Fruit fly (Drosophila melanogaster) whole organism, embryonic: ENCODE results near the gene Caper.

Experiments used
- Atf-2 ChIP-seq: fragments of 200-800 bp; sonication (Bioruptor generic); optimal IDR thresholded peaks from 2 replicates; lab custom pipeline; 2016; ENCODE audit warnings: missing biosample characterization, missing genetic modification characterization
- Atf3 ChIP-seq: fragments of 200-800 bp; sonication (Bioruptor generic); optimal IDR thresholded peaks from 3 replicates; lab custom pipeline; 2016; ENCODE audit warnings: missing biosample characterization, missing genetic modification characterization
- CG1024 ChIP-seq: fragments of 200-800 bp; sonication (Bioruptor generic); IDR thresholded peaks from 2 replicates; pipeline ENCODE4 v1.3.6; 2022; ENCODE audit warnings: missing biosample characterization, missing genetic modification characterization
- CG10267 ChIP-seq: fragments of 200-800 bp; sonication (Bioruptor generic); optimal IDR thresholded peaks from 2 replicates; lab custom pipeline; 2018; ENCODE audit warnings: missing biosample characterization, mild to moderate bottlenecking, missing genetic modification characterization, moderate library complexity
- CG10431 ChIP-seq: fragments of 200-800 bp; sonication (Bioruptor generic); optimal IDR thresholded peaks from 3 replicates; lab custom pipeline; 2018; ENCODE audit warnings: missing biosample characterization, mild to moderate bottlenecking, missing genetic modification characterization
- CG11085 ChIP-seq: fragments of 200-800 bp; sonication (Bioruptor generic); IDR thresholded peaks from 2 replicates; pipeline ENCODE4 v1.3.6; 2022; ENCODE audit warnings: missing biosample characterization, missing genetic modification characterization
- CG12071 ChIP-seq: fragments of 200-800 bp; sonication (Bioruptor generic); optimal IDR thresholded peaks from 3 replicates; lab custom pipeline; 2018; ENCODE audit warnings: missing biosample characterization, mild to moderate bottlenecking, missing genetic modification characterization
- CG14860 ChIP-seq: fragments of 200-800 bp; sonication (Bioruptor generic); IDR thresholded peaks from 3 replicates; pipeline ENCODE4 v1.3.6; 2022; ENCODE audit warnings: missing biosample characterization, missing genetic modification characterization; ENCODE audit not compliant: partially characterized antibody
- CG15269 ChIP-seq: fragments of 200-800 bp; sonication (Bioruptor generic); optimal IDR thresholded peaks from 2 replicates; lab custom pipeline; 2018; ENCODE audit warnings: missing biosample characterization, mild to moderate bottlenecking, missing genetic modification characterization, moderate library complexity
- CG1603 ChIP-seq: fragments of 200-800 bp; sonication (Bioruptor generic); optimal IDR thresholded peaks from 2 replicates; lab custom pipeline; 2019; ENCODE audit warnings: missing biosample characterization, mild to moderate bottlenecking, missing genetic modification characterization, moderate library complexity
- CG2129 ChIP-seq: fragments of 200-800 bp; sonication (Bioruptor generic); IDR thresholded peaks from 2 replicates; pipeline ENCODE4 v1.3.6; 2022; ENCODE audit warnings: missing biosample characterization, missing genetic modification characterization; ENCODE audit not compliant: partially characterized antibody
- CG30403 ChIP-seq: fragments of 200-800 bp; sonication (Bioruptor generic); optimal IDR thresholded peaks from 3 replicates; lab custom pipeline; 2016; ENCODE audit warnings: missing biosample characterization, missing genetic modification characterization
- CG32772 ChIP-seq: fragments of 200-800 bp; sonication (Bioruptor generic); IDR thresholded peaks from 2 replicates; pipeline ENCODE4 v1.3.6; 2022; ENCODE audit warnings: missing biosample characterization, missing genetic modification characterization
- CG43689 ChIP-seq: fragments of 200-800 bp; sonication (Bioruptor generic); IDR thresholded peaks from 2 replicates; pipeline ENCODE4 v1.3.6; 2022; ENCODE audit warnings: missing biosample characterization, missing genetic modification characterization
- CG4404 ChIP-seq: fragments of 200-800 bp; sonication (Bioruptor generic); IDR thresholded peaks from 2 replicates; pipeline ENCODE4 v1.3.6; 2022; ENCODE audit warnings: missing biosample characterization, missing genetic modification characterization
- CG4617 ChIP-seq: fragments of 200-800 bp; sonication (Bioruptor generic); optimal IDR thresholded peaks from 3 replicates; lab custom pipeline; 2016; ENCODE audit warnings: missing biosample characterization, missing genetic modification characterization, borderline replicate concordance
- CG5180 ChIP-seq: fragments of 200-800 bp; sonication (Bioruptor generic); optimal IDR thresholded peaks from 3 replicates; lab custom pipeline; 2017; ENCODE audit warnings: missing biosample characterization, missing genetic modification characterization, mild to moderate bottlenecking, moderate library complexity, missing genetic modification reagents
- CG5245 ChIP-seq: fragments of 200-800 bp; sonication (Bioruptor generic); optimal IDR thresholded peaks from 3 replicates; lab custom pipeline; 2016; ENCODE audit warnings: missing biosample characterization, missing genetic modification characterization
- CG6813 ChIP-seq: fragments of 200-800 bp; sonication (Bioruptor generic); optimal IDR thresholded peaks from 2 replicates; lab custom pipeline; 2017; ENCODE audit warnings: missing biosample characterization, missing genetic modification characterization, mild to moderate bottlenecking, moderate library complexity, missing genetic modification reagents
- CG6854 ChIP-seq: fragments of 200-800 bp; sonication (Bioruptor generic); optimal IDR thresholded peaks from 3 replicates; lab custom pipeline; 2017; ENCODE audit warnings: missing biosample characterization, mild to moderate bottlenecking, missing genetic modification characterization
- Dip2 ChIP-seq: fragments of 200-800 bp; sonication (Bioruptor generic); IDR thresholded peaks from 2 replicates; pipeline ENCODE4 v1.3.6; 2022; ENCODE audit warnings: missing biosample characterization, missing genetic modification characterization
- Dll ChIP-seq: fragments of 200-800 bp; sonication (Bioruptor generic); IDR thresholded peaks from 4 replicates; pipeline ENCODE4 v1.3.6; 2022; ENCODE audit warnings: missing biosample characterization, missing genetic modification characterization; ENCODE audit not compliant: partially characterized antibody
- E2f2 ChIP-seq: fragments of 200-800 bp; sonication (Bioruptor generic); IDR thresholded peaks from 2 replicates; pipeline ENCODE4 v1.3.6; 2022; ENCODE audit warnings: missing biosample characterization, missing genetic modification characterization
- Fer3 ChIP-seq: fragments of 200-800 bp; sonication (Bioruptor generic); optimal IDR thresholded peaks from 2 replicates; lab custom pipeline; 2018; ENCODE audit warnings: missing biosample characterization, mild to moderate bottlenecking, missing genetic modification characterization, moderate library complexity
- Myb ChIP-seq: fragments of 200-800 bp; sonication (Bioruptor generic); optimal IDR thresholded peaks from 2 replicates; lab custom pipeline; 2016; ENCODE audit warnings: missing biosample characterization, missing genetic modification characterization
- NFAT ChIP-seq: fragments of 200-800 bp; sonication (Bioruptor generic); IDR thresholded peaks from 2 replicates; pipeline ENCODE4 v1.3.6; 2022; ENCODE audit warnings: missing biosample characterization, missing genetic modification characterization
- PHDP ChIP-seq: fragments of 200-800 bp; sonication (Bioruptor generic); optimal IDR thresholded peaks from 3 replicates; lab custom pipeline; 2018; ENCODE audit warnings: missing biosample characterization, mild to moderate bottlenecking, missing genetic modification characterization, moderate library complexity
- Rx ChIP-seq: fragments of 200-800 bp; sonication (Bioruptor generic); IDR thresholded peaks from 2 replicates; pipeline ENCODE4 v1.3.6; 2022; ENCODE audit warnings: missing biosample characterization, missing genetic modification characterization
- Scr ChIP-seq: fragments of 200-800 bp; sonication (Bioruptor generic); IDR thresholded peaks from 2 replicates; pipeline ENCODE4 v1.3.6; 2022; ENCODE audit warnings: missing biosample characterization, missing genetic modification characterization; ENCODE audit not compliant: partially characterized antibody
- Xrp1 ChIP-seq: fragments of 200-800 bp; sonication (Bioruptor generic); IDR thresholded peaks from 2 replicates; pipeline ENCODE4 v1.3.6; 2022; ENCODE audit warnings: missing biosample characterization, missing genetic modification characterization
- bbx ChIP-seq: fragments of 200-800 bp; sonication (Bioruptor generic); IDR thresholded peaks from 2 replicates; pipeline ENCODE4 v1.3.6; 2022; ENCODE audit warnings: missing biosample characterization, missing genetic modification characterization; ENCODE audit not compliant: partially characterized antibody
- btn ChIP-seq: fragments of 200-800 bp; sonication (Bioruptor generic); optimal IDR thresholded peaks from 2 replicates; lab custom pipeline; 2016; ENCODE audit warnings: missing biosample characterization, missing genetic modification characterization
- danr ChIP-seq: fragments of 200-800 bp; sonication (Bioruptor generic); IDR thresholded peaks from 2 replicates; pipeline ENCODE4 v1.3.6; 2022; ENCODE audit warnings: missing biosample characterization, missing genetic modification characterization
- dysf ChIP-seq: fragments of 200-800 bp; sonication (Bioruptor generic); IDR thresholded peaks from 3 replicates; pipeline ENCODE4 v1.3.6; 2022; ENCODE audit warnings: missing biosample characterization, missing genetic modification characterization
- ewg ChIP-seq: fragments of 200-800 bp; sonication (Bioruptor generic); optimal IDR thresholded peaks from 3 replicates; lab custom pipeline; 2017; ENCODE audit warnings: mild to moderate bottlenecking, missing biosample characterization, missing genetic modification reagents, missing genetic modification characterization
- fd3F ChIP-seq: fragments of 200-800 bp; sonication (Bioruptor generic); optimal IDR thresholded peaks from 2 replicates; lab custom pipeline; 2018; ENCODE audit warnings: missing biosample characterization, mild to moderate bottlenecking, missing genetic modification characterization, moderate library complexity
- fru ChIP-seq: fragments of >200 bp; optimal IDR thresholded peaks from 2 replicates; lab custom pipeline; 2017
- grau ChIP-seq: fragments of 200-800 bp; optimal IDR thresholded peaks from 3 replicates; lab custom pipeline; 2019; ENCODE audit warnings: missing biosample characterization, mild to moderate bottlenecking, missing genetic modification characterization, moderate library complexity
- gt ChIP-seq: fragments of 200-800 bp; sonication (Bioruptor generic); IDR thresholded peaks from 2 replicates; pipeline ENCODE4 v1.3.6; 2022; ENCODE audit warnings: missing biosample characterization, missing genetic modification characterization
- hkb ChIP-seq, 2 experiments: fragments of 200-800 bp in 1 of 2; fragments of >200 bp in 1 of 2; sonication (Bioruptor generic) in 1 of 2; IDR thresholded peaks in 1 of 2; optimal IDR thresholded peaks in 1 of 2; 2 replicates each; pipeline versions ENCODE4 v1.3.6 to Lab custom; 2017 to 2022; ENCODE audit warnings: missing biosample characterization in 1 of 2, missing genetic modification characterization in 1 of 2
- kay ChIP-seq: fragments of 200-800 bp; sonication (Bioruptor generic); optimal IDR thresholded peaks from 2 replicates; lab custom pipeline; 2016; ENCODE audit warnings: missing biosample characterization, missing genetic modification characterization
- klu ChIP-seq: fragments of 200-800 bp; sonication (Bioruptor generic); IDR thresholded peaks from 2 replicates; pipeline ENCODE4 v1.3.6; 2022; ENCODE audit warnings: missing biosample characterization, missing genetic modification characterization
- nau ChIP-seq: fragments of 200-800 bp; sonication (Bioruptor generic); optimal IDR thresholded peaks from 3 replicates; lab custom pipeline; 2017; ENCODE audit warnings: missing biosample characterization, mild to moderate bottlenecking, missing genetic modification characterization, missing genetic modification reagents
- nmo ChIP-seq: fragments of 200-800 bp; sonication (Bioruptor generic); optimal IDR thresholded peaks from 2 replicates; lab custom pipeline; 2018; ENCODE audit warnings: missing biosample characterization, mild to moderate bottlenecking, missing genetic modification characterization, moderate library complexity
- ro ChIP-seq: fragments of 200-800 bp; sonication (Bioruptor generic); IDR thresholded peaks from 2 replicates; pipeline ENCODE4 v1.3.6; 2022; ENCODE audit warnings: missing biosample characterization, missing genetic modification characterization
- shn ChIP-seq: fragments of 200-800 bp; sonication (Bioruptor generic); optimal IDR thresholded peaks from 3 replicates; lab custom pipeline; 2016; ENCODE audit warnings: missing biosample characterization, missing genetic modification characterization
- sima ChIP-seq: fragments of 200-800 bp; sonication (Bioruptor generic); optimal IDR thresholded peaks from 2 replicates; lab custom pipeline; 2016; ENCODE audit warnings: missing biosample characterization, missing genetic modification characterization
- slbo ChIP-seq: fragments of 200-800 bp; sonication (Bioruptor generic); IDR thresholded peaks from 2 replicates; pipeline ENCODE4 v1.3.6; 2022; ENCODE audit warnings: missing biosample characterization, missing genetic modification characterization
- vvl ChIP-seq: fragments of 200-800 bp; sonication (Bioruptor generic); IDR thresholded peaks from 2 replicates; pipeline ENCODE4 v1.3.6; 2022; ENCODE audit warnings: missing biosample characterization, missing genetic modification characterization
- zen ChIP-seq: fragments of 200-800 bp; sonication (Bioruptor generic); optimal IDR thresholded peaks from 3 replicates; lab custom pipeline; 2018; ENCODE audit warnings: missing biosample characterization, mild to moderate bottlenecking, missing genetic modification characterization, moderate library complexity
- zfh2 ChIP-seq: fragments of 200-800 bp; sonication (Bioruptor generic); optimal IDR thresholded peaks from 2 replicates; lab custom pipeline; 2016; ENCODE audit warnings: missing biosample characterization, missing genetic modification characterization

The Caper gene

dm6 chr2L:7032517-7032951 is at the start of gene Caper, which contains the start of gene Rab30 (continued):
- TF ChIP-seq bbx (peak; percentile 99), Scr (peak; percentile 98), CG30403 (GFP tag; lab: Kevin White, UChicago) (peak; percentile 69), zen (tag; lab: Kevin White, UChicago) (peak; percentile 62), CG5245 (peak; percentile 13), hkb (optimal IDR thresholded peaks at IDR 0.05; lab: Kevin White, UChicago) (no peak), hkb (GFP tag; IDR thresholded peaks at IDR 0.05; lab: Robert Waterston, UW) (no peak; the same call in 1 of the 2 replicates), vvl (GFP tag; lab: Robert Waterston, UW) (peak; percentile 56), btn (GFP tag; lab: Kevin White, UChicago) (no peak), CG11085 (no peak), slbo (GFP tag; lab: Robert Waterston, UW) (peak; percentile 79), CG1024 (GFP tag; lab: Robert Waterston, UW) (peak; percentile 24; the same call in 1 of the 2 replicates), grau (peak; percentile 77), Myb (GFP tag; lab: Kevin White, UChicago) (peak; percentile 75), CG10431 (no peak), CG14860 (peak; percentile 98), Atf-2 (GFP tag; lab: Kevin White, UChicago) (no peak), nmo (peak; percentile 88), nau (GFP tag; lab: Kevin White, UChicago) (no peak), CG6854 (GFP tag; lab: Kevin White, UChicago) (no peak), Xrp1 (0 out of 2 replicates have a peak, but pooled peaks have one; percentile 33), CG4404 (no peak), dysf (GFP tag; lab: Robert Waterston, UW) (no peak), CG32772 (GFP tag; lab: Robert Waterston, UW) (no peak), fru (no peak), CG15269 (tag; lab: Kevin White, UChicago) (no peak), CG10267 (peak; percentile 71), CG4617 (GFP tag; lab: Kevin White, UChicago) (peak; percentile 91), E2f2 (GFP tag; lab: Robert Waterston, UW) (peak; percentile 55), CG6813 (no peak), Dip2 (GFP tag; lab: Robert Waterston, UW) (no peak), CG12071 (GFP tag; lab: Kevin White, UChicago) (no peak), NFAT (GFP tag; lab: Robert Waterston, UW) (peak; percentile 88), PHDP (peak; percentile 51), Dll (GFP tag; lab: Robert Waterston, UW) (peak; percentile 96), fd3F (GFP tag; lab: Kevin White, UChicago) (no peak), ewg (no peak), danr (GFP tag; lab: Robert Waterston, UW) (no peak), Fer3 (tag; lab: Kevin White, UChicago) (peak; percentile 33), CG2129 (GFP tag; lab: Robert Waterston, UW) (peak; percentile 94), zfh2 (peak; percentile 77), shn (GFP tag; lab: Kevin White, UChicago) (peak; percentile 43), klu (0 out of 2 replicates have a peak, but pooled peaks have one; percentile 28), kay (GFP tag; lab: Kevin White, UChicago) (peak; percentile 86), CG5180 (GFP tag; lab: Kevin White, UChicago) (no peak), ro (no peak), Atf3 (peak; percentile 5), CG43689 (GFP tag; lab: Robert Waterston, UW) (no peak), sima (no peak), Rx (no peak), CG1603 (tag; lab: Kevin White, UChicago) (peak; percentile 89), gt (GFP tag; lab: Robert Waterston, UW) (no peak)
